Fruit fly (Drosophila melanogaster) whole organism, embryonic: ENCODE measurements around the gene gish.
A peak's percentile ranks its signal among the peaks of the same experiment; 100 is the strongest.

ENCODE experiments used
- ATbp ChIP-seq: fragments of 200-800 bp; sonication (Bioruptor generic); optimal IDR thresholded peaks from 2 replicates; lab custom pipeline; 2017; ENCODE audit warnings: missing biosample characterization, mild to moderate bottlenecking, missing genetic modification characterization, missing genetic modification reagents
- Awh ChIP-seq: fragments of 200-800 bp; sonication (Bioruptor generic); IDR thresholded peaks from 2 replicates; pipeline ENCODE4, ENCODE4 v1.3.6; 2022; ENCODE audit warnings: missing biosample characterization, missing genetic modification characterization
- CG11247 ChIP-seq: fragments of 200-800 bp; sonication (Bioruptor generic); IDR thresholded peaks from 2 replicates; pipeline ENCODE4 v1.3.6; 2022; ENCODE audit warnings: missing biosample characterization, missing genetic modification characterization
- CG14965 ChIP-seq: fragments of 200-800 bp; sonication (Bioruptor generic); optimal IDR thresholded peaks from 2 replicates; lab custom pipeline; 2016; ENCODE audit warnings: missing biosample characterization, missing genetic modification characterization, borderline replicate concordance
- CG15011 ChIP-seq: fragments of 200-800 bp; sonication (Bioruptor generic); optimal IDR thresholded peaks from 3 replicates; lab custom pipeline; 2018; ENCODE audit warnings: missing biosample characterization, mild to moderate bottlenecking, missing genetic modification characterization
- CG15514 ChIP-seq: fragments of 200-800 bp; sonication (Bioruptor generic); optimal IDR thresholded peaks from 3 replicates; lab custom pipeline; 2017; ENCODE audit warnings: missing biosample characterization, missing genetic modification characterization, mild to moderate bottlenecking, moderate library complexity, missing genetic modification reagents
- CG18599 ChIP-seq: fragments of 200-800 bp; sonication (Bioruptor generic); optimal IDR thresholded peaks from 3 replicates; lab custom pipeline; 2017; ENCODE audit warnings: missing biosample characterization, missing genetic modification characterization, mild to moderate bottlenecking, moderate library complexity, missing genetic modification reagents
- CG2712 ChIP-seq: fragments of 200-800 bp; optimal IDR thresholded peaks from 3 replicates; lab custom pipeline; 2019; ENCODE audit warnings: missing biosample characterization, mild to moderate bottlenecking, missing genetic modification characterization, moderate library complexity
- CG30020 ChIP-seq: fragments of 200-800 bp; optimal IDR thresholded peaks from 2 replicates; lab custom pipeline; 2019; ENCODE audit warnings: missing biosample characterization, mild to moderate bottlenecking, missing genetic modification characterization, moderate library complexity
- CG33557 ChIP-seq: fragments of 200-800 bp; sonication (Bioruptor generic); optimal IDR thresholded peaks from 2 replicates; lab custom pipeline; 2019; ENCODE audit warnings: missing biosample characterization, mild to moderate bottlenecking, missing genetic modification characterization, moderate library complexity
- CG4328 ChIP-seq: fragments of 200-800 bp; sonication (Bioruptor generic); optimal IDR thresholded peaks from 3 replicates; lab custom pipeline; 2017; ENCODE audit warnings: missing biosample characterization, missing genetic modification reagents, missing genetic modification characterization
- CG4730 ChIP-seq: fragments of 200-800 bp; sonication (Bioruptor generic); IDR thresholded peaks from 2 replicates; pipeline ENCODE4 v1.3.6; 2022; ENCODE audit warnings: missing biosample characterization, missing genetic modification characterization
- CG7271 ChIP-seq: fragments of 200-800 bp; sonication (Bioruptor generic); optimal IDR thresholded peaks from 2 replicates; lab custom pipeline; 2018; ENCODE audit warnings: missing biosample characterization, mild to moderate bottlenecking, missing genetic modification characterization, moderate library complexity
- CG7357 ChIP-seq: fragments of 200-800 bp; sonication (Bioruptor generic); IDR thresholded peaks from 3 replicates; pipeline ENCODE4 v1.3.6; 2022; ENCODE audit warnings: missing biosample characterization, missing genetic modification characterization
- CG7556 ChIP-seq: fragments of 200-800 bp; sonication (Bioruptor generic); optimal IDR thresholded peaks from 2 replicates; lab custom pipeline; 2017; ENCODE audit warnings: missing biosample characterization, mild to moderate bottlenecking, missing genetic modification characterization
- CG8290 ChIP-seq, 3 experiments: fragments of 200-800 bp; sonication (Bioruptor generic); optimal IDR thresholded peaks; 2 replicates each; lab custom pipeline; 2016 to 2019; ENCODE audit warnings: missing biosample characterization in 3 of 3, missing genetic modification characterization in 3 of 3, mild to moderate bottlenecking in 2 of 3, moderate library complexity in 1 of 3
- CG8388 ChIP-seq: fragments of 200-800 bp; sonication (Bioruptor generic); optimal IDR thresholded peaks from 2 replicates; lab custom pipeline; 2019; ENCODE audit warnings: missing biosample characterization, mild to moderate bottlenecking, missing genetic modification characterization, moderate library complexity
- CG8478 ChIP-seq: fragments of >200 bp; optimal IDR thresholded peaks from 2 replicates; lab custom pipeline; 2018
- CG9437 ChIP-seq: fragments of 200-800 bp; sonication (Bioruptor generic); optimal IDR thresholded peaks from 2 replicates; lab custom pipeline; 2018; ENCODE audit warnings: missing biosample characterization, mild to moderate bottlenecking, missing genetic modification characterization
- CG9727 ChIP-seq: fragments of 200-800 bp; sonication (Bioruptor generic); optimal IDR thresholded peaks from 3 replicates; lab custom pipeline; 2017; ENCODE audit warnings: missing biosample characterization, mild to moderate bottlenecking, missing genetic modification characterization
- CTCF ChIP-seq: fragments of 200-800 bp; sonication (Bioruptor generic); optimal IDR thresholded peaks from 2 replicates; lab custom pipeline; 2017; ENCODE audit warnings: missing biosample characterization, mild to moderate bottlenecking, missing genetic modification characterization, moderate library complexity
- Deaf1 ChIP-seq: fragments of 200-800 bp; optimal IDR thresholded peaks from 3 replicates; lab custom pipeline; 2019; ENCODE audit warnings: missing biosample characterization, mild to moderate bottlenecking, missing genetic modification characterization, moderate library complexity
- Dip3 ChIP-seq: fragments of 200-800 bp; sonication (Bioruptor generic); optimal IDR thresholded peaks from 3 replicates; lab custom pipeline; 2016; ENCODE audit warnings: missing biosample characterization, missing genetic modification characterization
- Drgx ChIP-seq: fragments of 200-800 bp; sonication (Bioruptor generic); IDR thresholded peaks from 2 replicates; pipeline ENCODE4 v1.3.6; 2022; ENCODE audit warnings: missing biosample characterization, missing genetic modification characterization
- E2f2 ChIP-seq: fragments of 200-800 bp; sonication (Bioruptor generic); IDR thresholded peaks from 2 replicates; pipeline ENCODE4 v1.3.6; 2022; ENCODE audit warnings: missing biosample characterization, missing genetic modification characterization
- Fer2 ChIP-seq: fragments of 200-800 bp; sonication (Bioruptor generic); optimal IDR thresholded peaks from 2 replicates; lab custom pipeline; 2018; ENCODE audit warnings: missing biosample characterization, mild to moderate bottlenecking, missing genetic modification characterization, moderate library complexity
- HLHmδ ChIP-seq: fragments of 200-800 bp; sonication (Bioruptor generic); optimal IDR thresholded peaks from 2 replicates; lab custom pipeline; 2018; ENCODE audit warnings: missing biosample characterization, mild to moderate bottlenecking, missing genetic modification characterization, moderate library complexity
- HmgZ ChIP-seq: fragments of 200-800 bp; sonication (Bioruptor generic); optimal IDR thresholded peaks from 2 replicates; lab custom pipeline; 2018; ENCODE audit warnings: missing biosample characterization, mild to moderate bottlenecking, missing genetic modification characterization
- Hr51 ChIP-seq, 2 experiments: fragments of 200-800 bp; sonication (Bioruptor generic); optimal IDR thresholded peaks; 2 replicates in 1 of 2; 3 replicates in 1 of 2; lab custom pipeline; 2016 to 2018; ENCODE audit warnings: missing biosample characterization in 2 of 2, missing genetic modification characterization in 2 of 2, mild to moderate bottlenecking in 1 of 2, moderate library complexity in 1 of 2
- ab ChIP-seq: fragments of 200-800 bp; sonication (Bioruptor generic); optimal IDR thresholded peaks from 2 replicates; lab custom pipeline; 2016; ENCODE audit warnings: missing biosample characterization, missing genetic modification characterization
- bbx ChIP-seq: fragments of 200-800 bp; sonication (Bioruptor generic); IDR thresholded peaks from 2 replicates; pipeline ENCODE4 v1.3.6; 2022; ENCODE audit warnings: missing biosample characterization, missing genetic modification characterization; ENCODE audit not compliant: partially characterized antibody
- chinmo ChIP-seq: fragments of 200-800 bp; sonication (Bioruptor generic); IDR thresholded peaks from 4 replicates; pipeline ENCODE4 v1.3.6; 2022; ENCODE audit warnings: missing biosample characterization, missing genetic modification characterization; ENCODE audit not compliant: partially characterized antibody
- crc ChIP-seq: fragments of 200-800 bp; sonication (Bioruptor generic); optimal IDR thresholded peaks from 2 replicates; lab custom pipeline; 2016; ENCODE audit warnings: missing biosample characterization, missing genetic modification characterization
- dmrt99B ChIP-seq: fragments of 200-800 bp; sonication (Bioruptor generic); optimal IDR thresholded peaks from 2 replicates; lab custom pipeline; 2018; ENCODE audit warnings: missing biosample characterization, mild to moderate bottlenecking, missing genetic modification characterization, moderate library complexity
- dpn ChIP-seq, 2 experiments: fragments of 200-800 bp; sonication (Bioruptor generic); optimal IDR thresholded peaks; 3 replicates each; lab custom pipeline; 2016; ENCODE audit warnings: missing biosample characterization in 2 of 2, missing genetic modification characterization in 2 of 2
- emc ChIP-seq: fragments of 200-800 bp; sonication (Bioruptor generic); optimal IDR thresholded peaks from 2 replicates; lab custom pipeline; 2016; ENCODE audit warnings: missing biosample characterization, missing genetic modification characterization
- ems ChIP-seq: fragments of 200-800 bp; sonication (Bioruptor generic); optimal IDR thresholded peaks from 3 replicates; lab custom pipeline; 2016; ENCODE audit warnings: missing biosample characterization, missing genetic modification characterization
- gem ChIP-seq: fragments of 200-800 bp; sonication (Bioruptor generic); optimal IDR thresholded peaks from 2 replicates; lab custom pipeline; 2019; ENCODE audit warnings: missing biosample characterization, mild to moderate bottlenecking, missing genetic modification characterization, moderate library complexity
- hbn ChIP-seq: fragments of 200-800 bp; sonication (Bioruptor generic); IDR thresholded peaks from 2 replicates; pipeline ENCODE4 v1.3.6; 2022; ENCODE audit warnings: missing biosample characterization, missing genetic modification characterization; ENCODE audit not compliant: partially characterized antibody
- lab ChIP-seq: fragments of 200-800 bp; sonication (Bioruptor generic); optimal IDR thresholded peaks from 3 replicates; lab custom pipeline; 2017; ENCODE audit warnings: missing biosample characterization, missing genetic modification characterization, mild to moderate bottlenecking, moderate library complexity, missing genetic modification reagents
- phol ChIP-seq: fragments of 200-800 bp; sonication (Bioruptor generic); optimal IDR thresholded peaks from 3 replicates; lab custom pipeline; 2018; ENCODE audit warnings: missing biosample characterization, mild to moderate bottlenecking, missing genetic modification characterization, moderate library complexity
- prd ChIP-seq, 3 experiments: fragments of >200 bp in 2 of 3; fragments of 200-800 bp in 1 of 3; sonication (Bioruptor generic) in 1 of 3; optimal IDR thresholded peaks in 2 of 3; IDR thresholded peaks in 1 of 3; 2 replicates in 2 of 3; 3 replicates in 1 of 3; pipeline versions ENCODE4 v1.3.6 to Lab custom; 2017 to 2022; ENCODE audit warnings: missing biosample characterization in 1 of 3, missing genetic modification characterization in 1 of 3
- pros ChIP-seq: fragments of 200-800 bp; sonication (Bioruptor generic); optimal IDR thresholded peaks from 3 replicates; lab custom pipeline; 2019; ENCODE audit warnings: missing biosample characterization, mild to moderate bottlenecking, missing genetic modification characterization, moderate library complexity
- seq ChIP-seq: fragments of 200-800 bp; sonication (Bioruptor generic); IDR thresholded peaks from 2 replicates; pipeline ENCODE4 v1.3.6; 2022; ENCODE audit warnings: missing biosample characterization, missing genetic modification characterization
- shn ChIP-seq: fragments of 200-800 bp; sonication (Bioruptor generic); optimal IDR thresholded peaks from 3 replicates; lab custom pipeline; 2016; ENCODE audit warnings: missing biosample characterization, missing genetic modification characterization
- slbo ChIP-seq: fragments of 200-800 bp; sonication (Bioruptor generic); IDR thresholded peaks from 2 replicates; pipeline ENCODE4 v1.3.6; 2022; ENCODE audit warnings: missing biosample characterization, missing genetic modification characterization
- slou ChIP-seq: fragments of 200-800 bp; sonication (Bioruptor generic); optimal IDR thresholded peaks from 3 replicates; lab custom pipeline; 2016; ENCODE audit warnings: missing biosample characterization, missing genetic modification characterization
- tin ChIP-seq: fragments of 200-800 bp; sonication (Bioruptor generic); optimal IDR thresholded peaks from 3 replicates; lab custom pipeline; 2016; ENCODE audit warnings: missing biosample characterization, missing genetic modification characterization

gish gene

dm6 chr3R:16309302-16310080, 37.2 kb downstream of the gish start (continued):
- TF ChIP-seq slbo (GFP tag; lab: Robert Waterston, UW) (peak; percentile 62), E2f2 (GFP tag; lab: Robert Waterston, UW) (peak; percentile 24; the same call in 1 of the 2 replicates), lab (GFP tag; lab: Kevin White, UChicago) (peak; percentile 53), prd (optimal IDR thresholded peaks at IDR 0.05; lab: Kevin White, UChicago) (no peak), prd (GFP tag; IDR thresholded peaks at IDR 0.05; lab: Robert Waterston, UW) (no peak; the same call in 2 of the 3 replicates), CG4328 (GFP tag; lab: Kevin White, UChicago) (no peak), phol (tag; lab: Kevin White, UChicago) (peak; percentile 15), hbn (no peak), CG33557 (GFP tag; lab: Kevin White, UChicago) (no peak), crc (GFP tag; lab: Kevin White, UChicago) (no peak), bbx (no peak), dmrt99B (tag; lab: Kevin White, UChicago) (no peak), pros (GFP tag; lab: Kevin White, UChicago) (peak; percentile 20), HmgZ (no peak), CG8388 (GFP tag; lab: Kevin White, UChicago) (peak; percentile 13), gem (peak; percentile 30), dpn (GFP tag; optimal IDR thresholded peaks at IDR 0.05; lab: Kevin White, UChicago) (peak in 1 of 2 experiments; percentile 36), CG15011 (GFP tag; lab: Kevin White, UChicago) (no peak), seq (GFP tag; lab: Robert Waterston, UW) (no peak), CG15514 (GFP tag; lab: Kevin White, UChicago) (peak; percentile 27), CG18599 (GFP tag; lab: Kevin White, UChicago) (peak; percentile 33), CG9727 (GFP tag; lab: Kevin White, UChicago) (peak; percentile 7), Hr51 (GFP tag; optimal IDR thresholded peaks at IDR 0.05; lab: Kevin White, UChicago) (no peak), ATbp (GFP tag; lab: Kevin White, UChicago) (no peak), CG9437 (peak; percentile 13), shn (GFP tag; lab: Kevin White, UChicago) (peak; percentile 38), HLHmδ (GFP tag; lab: Kevin White, UChicago) (no peak), slou (GFP tag; lab: Kevin White, UChicago) (no peak), chinmo (GFP tag; lab: Robert Waterston, UW) (peak; percentile 69; the same call in 1 of the 4 replicates), CG30020 (tag; lab: Kevin White, UChicago) (no peak), Deaf1 (tag; lab: Kevin White, UChicago) (no peak), CG7271 (tag; lab: Kevin White, UChicago) (no peak), emc (GFP tag; lab: Kevin White, UChicago) (no peak), tin (no peak), CG4730 (GFP tag; lab: Robert Waterston, UW) (no peak), CTCF (GFP tag; lab: Kevin White, UChicago) (no peak), CG8478 (lab: Kevin White, UChicago) (no peak), CG11247 (no peak), ems (GFP tag; lab: Kevin White, UChicago) (no peak), Dip3 (GFP tag; lab: Kevin White, UChicago) (no peak), CG7556 (GFP tag; lab: Kevin White, UChicago) (peak; percentile 14), CG7357 (GFP tag; lab: Robert Waterston, UW) (no peak), CG8290 (GFP tag; optimal IDR thresholded peaks at IDR 0.05; lab: Kevin White, UChicago) (peak; percentile 6), CG8290 (tag; optimal IDR thresholded peaks at IDR 0.05; lab: Kevin White, UChicago) (no peak), Fer2 (no peak), Drgx (GFP tag; lab: Robert Waterston, UW) (peak; percentile 56; the same call in 1 of the 2 replicates), CG14965 (GFP tag; lab: Kevin White, UChicago) (no peak), Awh (0 out of 2 replicates have a peak, but pooled peaks have one; percentile 43), CG2712 (no peak), ab (GFP tag; lab: Kevin White, UChicago) (no peak)
